Fruit fly (Drosophila melanogaster) whole organism, embryonic: Measurements from ENCODE around the gene Uro.

ENCODE experiments used
- inv ChIP-seq: fragments of 200-800 bp; sonication (Bioruptor generic); IDR thresholded peaks from 2 replicates; pipeline ENCODE4 v1.3.6; 2022; ENCODE audit warnings: missing biosample characterization, missing genetic modification characterization; ENCODE audit not compliant: partially characterized antibody
- vvl ChIP-seq: fragments of 200-800 bp; sonication (Bioruptor generic); IDR thresholded peaks from 2 replicates; pipeline ENCODE4 v1.3.6; 2022; ENCODE audit warnings: missing biosample characterization, missing genetic modification characterization

DNA sequence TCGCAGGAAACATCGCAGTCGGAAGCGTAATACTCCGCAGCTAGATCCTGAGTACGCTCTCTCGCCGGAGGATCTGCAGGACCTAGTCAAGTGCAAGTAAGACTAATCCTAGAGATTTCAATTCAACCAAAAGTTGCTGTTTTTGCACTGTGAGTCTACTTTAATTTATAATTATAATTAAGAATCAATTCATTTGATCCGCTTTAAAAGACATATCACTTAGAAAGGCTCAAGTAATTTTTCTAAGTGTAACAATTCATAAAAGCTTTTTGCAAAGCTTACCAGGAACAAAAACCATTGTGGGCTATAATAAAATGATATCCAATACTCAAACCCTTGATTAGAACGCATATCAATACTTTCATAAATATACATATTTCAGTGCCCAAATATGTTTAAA is 23.1 kb upstream of the Uro start:
- TF ChIP-seq vvl (no peak), inv (GFP tag; lab: Robert Waterston, UW) (no peak)
